Worm (Caenorhabditis elegans) whole organism, midembryonic: Measurements from ENCODE around the gene eea-1.
A peak's percentile ranks its signal among the peaks of the same experiment; 100 is the strongest.
"Not testable (repeated sequence)": the region's sequence is repeated elsewhere in the genome, so short reads cannot be mapped to it uniquely, and the experiment has no call there.

ENCODE experiments used
- T22C8.4 ChIP-seq: fragments of 200-800 bp; sonication (Bioruptor generic); IDR thresholded peaks from 2 replicates; pipeline ENCODE4 v1.3.6; 2022; ENCODE audit warnings: missing genetic modification characterization, missing compliant biosample characterization
- cog-1 ChIP-seq: sonication (generic microtip); optimal IDR thresholded peaks from 2 replicates; lab custom pipeline; 2016; ENCODE audit warnings: missing genetic modification characterization, missing compliant biosample characterization
- flt-1 ChIP-seq: fragments of 200-800 bp; sonication (Bioruptor generic); IDR thresholded peaks from 2 replicates; pipeline ENCODE4 v1.3.6; 2022; ENCODE audit warnings: missing genetic modification characterization, missing compliant biosample characterization
- klf-2 ChIP-seq: fragments of 200-800 bp; sonication (Bioruptor generic); conservative IDR thresholded peaks from 2 replicates; pipeline ENCODE4 v1.3.6; 2022; ENCODE audit warnings: missing genetic modification reagents, missing genetic modification characterization, missing compliant biosample characterization
- med-1 ChIP-seq: sonication (generic microtip); optimal IDR thresholded peaks from 2 replicates; lab custom pipeline; 2017; ENCODE audit warnings: missing genetic modification characterization, mild to moderate bottlenecking, missing compliant biosample characterization, antibody characterized with exemption, missing genetic modification reagents; ENCODE audit not compliant: insufficient read depth
- ref-1 ChIP-seq: fragments of 200-800 bp; sonication (Bioruptor generic); conservative IDR thresholded peaks from 2 replicates; pipeline ENCODE4 v1.3.6; 2022; ENCODE audit warnings: missing genetic modification reagents, missing genetic modification characterization, missing compliant biosample characterization
- tab-1 ChIP-seq: fragments of 200-800 bp; sonication (Bioruptor generic); IDR thresholded peaks from 2 replicates; pipeline ENCODE4 v1.3.6; 2022; ENCODE audit warnings: missing genetic modification characterization, missing compliant biosample characterization
- ztf-23 ChIP-seq: fragments of 200-800 bp; sonication (Bioruptor generic); IDR thresholded peaks from 2 replicates; pipeline ENCODE4 v1.3.6; 2022; ENCODE audit warnings: missing genetic modification reagents, missing genetic modification characterization, missing compliant biosample characterization
- ztf-29 ChIP-seq: fragments of 200-800 bp; sonication (Bioruptor generic); IDR thresholded peaks from 2 replicates; pipeline ENCODE4 v1.3.6; 2022; ENCODE audit warnings: missing genetic modification reagents, missing genetic modification characterization, missing compliant biosample characterization

eea-1 gene

ce11 chrV:13468190-13468765, 28.9 kb downstream of the eea-1 start, which contains the start of the genes F25H9.6 and F25H9.7:
Gene F25H9.6 (minus strand): TSS chrV:13468361.
Gene F25H9.7 (plus strand): TSS chrV:13468376.
- peak; percentile 31 for TF ChIP-seq cog-1 (tag; lab: Kevin White, UChicago)
- TF ChIP-seq ref-1: no peak
- TF ChIP-seq T22C8.4 (GFP tag; lab: Robert Waterston, UW): no peak
- no peak for TF ChIP-seq klf-2 (GFP tag; lab: Robert Waterston, UW)
- TF ChIP-seq flt-1: peak; percentile 65; the same call in 1 of the 2 replicates
- no peak for TF ChIP-seq tab-1 (GFP tag; lab: Robert Waterston, UW)
- peak; percentile 76; the same call in 1 of the 2 replicates for TF ChIP-seq ztf-23
- no peak for TF ChIP-seq med-1 (GFP tag; lab: Kevin White, UChicago)
- no peak for TF ChIP-seq ztf-29

ce11 chrV:13464123-13464522, 33.0 kb downstream of the eea-1 start:
- TF ChIP-seq klf-2 (GFP tag; lab: Robert Waterston, UW) (no peak), flt-1 (no peak), ztf-29 (no peak), T22C8.4 (GFP tag; lab: Robert Waterston, UW) (no peak), med-1 (GFP tag; lab: Kevin White, UChicago) (no peak), cog-1 (tag; lab: Kevin White, UChicago) (no peak), ref-1 (no peak), tab-1 (GFP tag; lab: Robert Waterston, UW) (no peak), ztf-23 (no peak)

ce11 chrV:13462974-13463373, 34.2 kb downstream of the eea-1 start, which contains the start of gene frm-10:
Gene frm-10 (plus strand): TSS chrV:13463207.
- no peak for TF ChIP-seq cog-1 (tag; lab: Kevin White, UChicago)
- no peak for TF ChIP-seq tab-1 (GFP tag; lab: Robert Waterston, UW)
- TF ChIP-seq flt-1: no peak
- TF ChIP-seq ref-1: no peak

ce11 chrV:13459323-13459722, 37.8 kb downstream of the eea-1 start, which contains the start of gene bath-39:
Gene bath-39 (plus strand): TSS chrV:13459459.
- TF ChIP-seq tab-1 (GFP tag; lab: Robert Waterston, UW) (no peak), med-1 (GFP tag; lab: Kevin White, UChicago) (no peak), flt-1 (no peak), ztf-23 (no peak), klf-2 (GFP tag; lab: Robert Waterston, UW) (no peak), ztf-29 (no peak), T22C8.4 (GFP tag; lab: Robert Waterston, UW) (no peak), ref-1 (no peak), cog-1 (tag; lab: Kevin White, UChicago) (no peak)

ce11 chrV:13457858-13458257, 39.3 kb downstream of the eea-1 start, which contains the start of gene F25H9.2:
Gene F25H9.2 (plus strand): TSS chrV:13458083.
- TF ChIP-seq ztf-29 (no peak), ztf-23 (no peak), tab-1 (GFP tag; lab: Robert Waterston, UW) (no peak), ref-1 (no peak), flt-1 (no peak), cog-1 (tag; lab: Kevin White, UChicago) (no peak)

- TF ChIP-seq tab-1 (GFP tag; lab: Robert Waterston, UW) (no peak), med-1 (GFP tag; lab: Kevin White, UChicago) (no peak), klf-2 (GFP tag; lab: Robert Waterston, UW) (no peak), flt-1 (no peak), ztf-29 (no peak), cog-1 (tag; lab: Kevin White, UChicago) (no peak), T22C8.4 (GFP tag; lab: Robert Waterston, UW) (no peak), ref-1 (no peak), ztf-23 (no peak)
Observed at ce11 chrV:13455448-13455847, 41.7 kb downstream of the eea-1 start, which contains the start of gene lurp-3. Gene lurp-3 (plus strand): TSS chrV:13455748.

- no peak for TF ChIP-seq T22C8.4 (GFP tag; lab: Robert Waterston, UW)
- TF ChIP-seq tab-1 (GFP tag; lab: Robert Waterston, UW): no peak
- no peak for TF ChIP-seq med-1 (GFP tag; lab: Kevin White, UChicago)
- no peak for TF ChIP-seq flt-1
- no peak for TF ChIP-seq cog-1 (tag; lab: Kevin White, UChicago)
- TF ChIP-seq klf-2 (GFP tag; lab: Robert Waterston, UW): no peak
- no peak for TF ChIP-seq ztf-23
- no peak for TF ChIP-seq ref-1
- TF ChIP-seq ztf-29: no peak
Observed at ce11 chrV:13453334-13453733, 43.8 kb downstream of the eea-1 start, which contains the start of gene lurp-2. Gene lurp-2 (plus strand): TSS chrV:13453634.

- TF ChIP-seq T22C8.4 (GFP tag; lab: Robert Waterston, UW) (no peak), ztf-29 (no peak), tab-1 (GFP tag; lab: Robert Waterston, UW) (no peak), cog-1 (tag; lab: Kevin White, UChicago) (no peak), ztf-23 (no peak), med-1 (GFP tag; lab: Kevin White, UChicago) (no peak), klf-2 (GFP tag; lab: Robert Waterston, UW) (no peak), ref-1 (no peak), flt-1 (no peak)
Observed at ce11 chrV:13445229-13445949, 51.8 kb downstream of the eea-1 start, which contains the start of gene Y2H9A.4. Gene Y2H9A.4 (plus strand): TSS chrV:13445899.

- TF ChIP-seq tab-1 (GFP tag; lab: Robert Waterston, UW); cog-1 (tag; lab: Kevin White, UChicago); med-1 (GFP tag; lab: Kevin White, UChicago): not testable (repeated sequence)
Observed at ce11 chrV:13443535-13443934, 53.6 kb downstream of the eea-1 start, which contains the start of gene Y2H9A.6. Gene Y2H9A.6 (plus strand): TSS chrV:13443835.
